Worm (Caenorhabditis elegans) whole organism, midembryonic: ENCODE measurements around the gene VC5.2.
"Not testable (repeated sequence)": the region's sequence is repeated elsewhere in the genome, so short reads cannot be mapped to it uniquely, and the experiment has no call there.

ENCODE experiments used
- T22C8.4 ChIP-seq: fragments of 200-800 bp; sonication (Bioruptor generic); IDR thresholded peaks from 2 replicates; pipeline ENCODE4 v1.3.6; 2022; ENCODE audit warnings: missing genetic modification characterization, missing compliant biosample characterization
- cog-1 ChIP-seq: sonication (generic microtip); optimal IDR thresholded peaks from 2 replicates; lab custom pipeline; 2016; ENCODE audit warnings: missing genetic modification characterization, missing compliant biosample characterization
- flt-1 ChIP-seq: fragments of 200-800 bp; sonication (Bioruptor generic); IDR thresholded peaks from 2 replicates; pipeline ENCODE4 v1.3.6; 2022; ENCODE audit warnings: missing genetic modification characterization, missing compliant biosample characterization
- klf-2 ChIP-seq: fragments of 200-800 bp; sonication (Bioruptor generic); conservative IDR thresholded peaks from 2 replicates; pipeline ENCODE4 v1.3.6; 2022; ENCODE audit warnings: missing genetic modification reagents, missing genetic modification characterization, missing compliant biosample characterization
- med-1 ChIP-seq: sonication (generic microtip); optimal IDR thresholded peaks from 2 replicates; lab custom pipeline; 2017; ENCODE audit warnings: missing genetic modification characterization, mild to moderate bottlenecking, missing compliant biosample characterization, antibody characterized with exemption, missing genetic modification reagents; ENCODE audit not compliant: insufficient read depth
- ref-1 ChIP-seq: fragments of 200-800 bp; sonication (Bioruptor generic); conservative IDR thresholded peaks from 2 replicates; pipeline ENCODE4 v1.3.6; 2022; ENCODE audit warnings: missing genetic modification reagents, missing genetic modification characterization, missing compliant biosample characterization
- tab-1 ChIP-seq: fragments of 200-800 bp; sonication (Bioruptor generic); IDR thresholded peaks from 2 replicates; pipeline ENCODE4 v1.3.6; 2022; ENCODE audit warnings: missing genetic modification characterization, missing compliant biosample characterization
- ztf-23 ChIP-seq: fragments of 200-800 bp; sonication (Bioruptor generic); IDR thresholded peaks from 2 replicates; pipeline ENCODE4 v1.3.6; 2022; ENCODE audit warnings: missing genetic modification reagents, missing genetic modification characterization, missing compliant biosample characterization
- ztf-29 ChIP-seq: fragments of 200-800 bp; sonication (Bioruptor generic); IDR thresholded peaks from 2 replicates; pipeline ENCODE4 v1.3.6; 2022; ENCODE audit warnings: missing genetic modification reagents, missing genetic modification characterization, missing compliant biosample characterization

Gene VC5.2

ce11 chrV:7059350-7059749 lies 26.4 kb upstream of the VC5.2 start, which contains the start of gene mdt-6:
TSS of gene mdt-6 (minus strand) at chrV:7059624.
- TF ChIP-seq klf-2 (GFP tag; lab: Robert Waterston, UW) (no peak), ztf-23 (GFP tag; lab: Robert Waterston, UW) (no peak), tab-1 (GFP tag; lab: Robert Waterston, UW) (no peak), flt-1 (no peak), ref-1 (no peak), ztf-29 (GFP tag; lab: Robert Waterston, UW) (no peak), T22C8.4 (GFP tag; lab: Robert Waterston, UW) (no peak), cog-1 (tag; lab: Kevin White, UChicago) (no peak), med-1 (GFP tag; lab: Kevin White, UChicago) (no peak)

- TF ChIP-seq klf-2 (GFP tag; lab: Robert Waterston, UW): peak; percentile 50; the same call in 1 of the 2 replicates
- TF ChIP-seq flt-1: peak; percentile 54
- 0 out of 2 replicates have a peak, but pooled peaks have one; percentile 38 for TF ChIP-seq tab-1 (GFP tag; lab: Robert Waterston, UW)
- TF ChIP-seq ztf-29 (GFP tag; lab: Robert Waterston, UW): 0 out of 2 replicates have a peak, but pooled peaks have one; percentile 15
- peak; percentile 56 for TF ChIP-seq med-1 (GFP tag; lab: Kevin White, UChicago)
- TF ChIP-seq cog-1 (tag; lab: Kevin White, UChicago): peak; percentile 43
- TF ChIP-seq ztf-23 (GFP tag; lab: Robert Waterston, UW): peak; percentile 80
- TF ChIP-seq T22C8.4 (GFP tag; lab: Robert Waterston, UW): peak; percentile 54
- no peak for TF ChIP-seq ref-1
Measured at ce11 chrV:7060396-7060795, 25.4 kb upstream of the VC5.2 start, which contains the start of the genes Y57E12AL.6 and Y57E12AL.1. TSS of gene Y57E12AL.6 (minus strand) at chrV:7060470. TSS of gene Y57E12AL.1 (plus strand) at chrV:7060530.

- TF ChIP-seq T22C8.4 (GFP tag; lab: Robert Waterston, UW); flt-1; tab-1 (GFP tag; lab: Robert Waterston, UW): not testable (repeated sequence)
Measured at ce11 chrV:7062790-7063189, 23.0 kb upstream of the VC5.2 start, which contains the start of gene tmem-258. TSS of gene tmem-258 (plus strand) at chrV:7063174.

ce11 chrV:7065226-7065625 lies 20.5 kb upstream of the VC5.2 start, which contains the start of gene Y57E12AR.1:
TSS of gene Y57E12AR.1 (minus strand) at chrV:7065326.
- no peak for TF ChIP-seq klf-2 (GFP tag; lab: Robert Waterston, UW)
- TF ChIP-seq ztf-23 (GFP tag; lab: Robert Waterston, UW): no peak

- no peak for TF ChIP-seq med-1 (GFP tag; lab: Kevin White, UChicago)
- no peak for TF ChIP-seq cog-1 (tag; lab: Kevin White, UChicago)
- no peak for TF ChIP-seq ztf-29 (GFP tag; lab: Robert Waterston, UW)
- TF ChIP-seq flt-1: no peak
Measured at ce11 chrV:7068861-7069260, 16.9 kb upstream of the VC5.2 start.

- TF ChIP-seq cog-1 (tag; lab: Kevin White, UChicago): no peak
- no peak for TF ChIP-seq ztf-23 (GFP tag; lab: Robert Waterston, UW)
- no peak for TF ChIP-seq med-1 (GFP tag; lab: Kevin White, UChicago)
- TF ChIP-seq T22C8.4 (GFP tag; lab: Robert Waterston, UW): no peak
- TF ChIP-seq ztf-29 (GFP tag; lab: Robert Waterston, UW): no peak
- no peak for TF ChIP-seq klf-2 (GFP tag; lab: Robert Waterston, UW)
- TF ChIP-seq tab-1 (GFP tag; lab: Robert Waterston, UW): no peak
- no peak for TF ChIP-seq ref-1
- TF ChIP-seq flt-1: no peak
Measured at ce11 chrV:7069605-7070004, 16.2 kb upstream of the VC5.2 start.

- no peak for TF ChIP-seq tab-1 (GFP tag; lab: Robert Waterston, UW)
- TF ChIP-seq ztf-23 (GFP tag; lab: Robert Waterston, UW): no peak
- no peak for TF ChIP-seq T22C8.4 (GFP tag; lab: Robert Waterston, UW)
- no peak for TF ChIP-seq ztf-29 (GFP tag; lab: Robert Waterston, UW)
- TF ChIP-seq med-1 (GFP tag; lab: Kevin White, UChicago): no peak
- TF ChIP-seq ref-1: no peak
- no peak for TF ChIP-seq flt-1
- TF ChIP-seq klf-2 (GFP tag; lab: Robert Waterston, UW): no peak
- TF ChIP-seq cog-1 (tag; lab: Kevin White, UChicago): no peak
Measured at ce11 chrV:7072309-7072708, 13.4 kb upstream of the VC5.2 start, which contains the start of gene F27B10.1. TSS of gene F27B10.1 (plus strand) at chrV:7072609.

- TF ChIP-seq med-1 (GFP tag; lab: Kevin White, UChicago) (no peak), ztf-29 (GFP tag; lab: Robert Waterston, UW) (no peak), ztf-23 (GFP tag; lab: Robert Waterston, UW) (no peak), flt-1 (no peak), T22C8.4 (GFP tag; lab: Robert Waterston, UW) (no peak), klf-2 (GFP tag; lab: Robert Waterston, UW) (no peak), ref-1 (no peak)
Measured at ce11 chrV:7075646-7076045, 10.1 kb upstream of the VC5.2 start, which contains the start of gene npa-1. TSS of gene npa-1 (plus strand) at chrV:7075787.

- TF ChIP-seq klf-2 (GFP tag; lab: Robert Waterston, UW) (no peak), T22C8.4 (GFP tag; lab: Robert Waterston, UW) (no peak), ztf-23 (GFP tag; lab: Robert Waterston, UW) (no peak), med-1 (GFP tag; lab: Kevin White, UChicago) (no peak), ref-1 (no peak), flt-1 (no peak), cog-1 (tag; lab: Kevin White, UChicago) (no peak), tab-1 (GFP tag; lab: Robert Waterston, UW) (no peak), ztf-29 (GFP tag; lab: Robert Waterston, UW) (no peak)
Measured at ce11 chrV:7076161-7076560, 9.6 kb upstream of the VC5.2 start.

ce11 chrV:7078765-7079164 lies 7.0 kb upstream of the VC5.2 start:
- TF ChIP-seq med-1 (GFP tag; lab: Kevin White, UChicago) (no peak), klf-2 (GFP tag; lab: Robert Waterston, UW) (no peak), T22C8.4 (GFP tag; lab: Robert Waterston, UW) (no peak), ref-1 (no peak), ztf-23 (GFP tag; lab: Robert Waterston, UW) (no peak), tab-1 (GFP tag; lab: Robert Waterston, UW) (no peak), ztf-29 (GFP tag; lab: Robert Waterston, UW) (no peak), cog-1 (tag; lab: Kevin White, UChicago) (no peak), flt-1 (no peak)
